Worm (Caenorhabditis elegans): Measurements from ENCODE around the gene dmsr-4.

DNA sequence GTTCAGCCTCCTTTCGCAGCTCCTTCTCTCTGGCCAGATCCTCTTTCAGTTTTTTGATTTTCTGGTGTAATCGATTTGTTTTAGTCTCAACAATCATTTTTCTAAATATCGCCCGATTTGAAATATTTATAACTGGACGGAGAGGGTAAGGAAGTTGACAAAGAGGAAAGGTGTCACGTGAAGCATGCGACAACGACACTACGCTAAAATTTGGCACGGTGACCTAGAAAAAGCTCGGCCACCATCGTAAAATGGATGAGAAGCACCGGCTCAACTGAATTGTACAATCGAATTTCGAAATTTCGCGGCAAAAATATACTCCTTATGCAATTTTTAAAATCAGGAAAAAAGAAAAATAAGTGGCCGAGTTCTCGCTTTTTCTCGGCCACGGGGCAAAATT lies 28.4 kb upstream of the dmsr-4 start, which contains the start of gene C03H5.5:
- TF ChIP-seq snpc-4 (tag; optimal IDR thresholded peaks at IDR 0.05) (no peak), ZK546.5 (tag; optimal IDR thresholded peaks at IDR 0.05) (no peak), lsy-2 (tag; optimal IDR thresholded peaks at IDR 0.05) (no peak), ztf-1 (GFP tag; conservative IDR thresholded peaks at IDR 0.05) (no peak), lin-13 (GFP tag; optimal IDR thresholded peaks at IDR 0.05) (no peak), mdl-1 (tag; optimal IDR thresholded peaks at IDR 0.05) (no peak), fos-1 (tag; optimal IDR thresholded peaks at IDR 0.05) (no peak), nhr-11 (tag; optimal IDR thresholded peaks at IDR 0.05) (no peak), skn-1 (tag; optimal IDR thresholded peaks at IDR 0.05) (no peak), lin-39 (tag; optimal IDR thresholded peaks at IDR 0.05) (no peak), ama-1 (optimal IDR thresholded peaks at IDR 0.05) (no peak)
